Fruit fly (Drosophila melanogaster): ENCODE results near the gene hng3.

hng3 gene

DNA sequence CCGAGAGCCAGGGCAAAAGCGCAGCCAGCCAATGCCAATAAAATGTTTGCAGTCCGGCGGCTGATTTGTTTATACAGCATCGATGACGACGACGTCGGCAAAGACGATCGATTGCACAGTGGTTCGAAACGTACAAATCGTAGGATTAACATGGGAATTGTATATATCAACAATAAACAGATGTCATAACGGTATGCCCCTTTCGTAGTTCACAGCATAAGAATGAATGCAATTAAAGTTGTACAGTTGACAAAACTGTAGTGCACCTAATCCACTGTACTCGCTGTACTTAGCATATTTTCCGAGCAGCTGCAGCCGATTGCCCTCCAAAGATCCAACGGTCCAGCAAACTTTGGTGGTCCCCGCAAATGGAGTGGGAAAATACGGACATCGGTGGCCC, 16.1 kb upstream of the hng3 start (continued):
- peak; percentile 71 for TF ChIP-seq Mrtf (GFP tag; IDR thresholded peaks at IDR 0.05)
- TF ChIP-seq sens-2 (GFP tag; IDR thresholded peaks at IDR 0.05), result peak; percentile 53; the same call in 1 of the 2 replicates
- no peak for TF ChIP-seq Dbx (GFP tag; IDR thresholded peaks at IDR 0.05)
- peak; percentile 55 for TF ChIP-seq CG18599 (GFP tag; optimal IDR thresholded peaks at IDR 0.05)
- no peak for TF ChIP-seq Hey (tag; optimal IDR thresholded peaks at IDR 0.05)
- TF ChIP-seq Taf1 (GFP tag; IDR thresholded peaks at IDR 0.05), result no peak
- peak; percentile 66 for TF ChIP-seq ap (GFP tag; IDR thresholded peaks at IDR 0.05)
- peak; percentile 35 for TF ChIP-seq maf-S (GFP tag; optimal IDR thresholded peaks at IDR 0.05)
- TF ChIP-seq H15 (GFP tag; IDR thresholded peaks at IDR 0.05), result peak; percentile 73; the same call in 2 of the 3 replicates
- no peak for TF ChIP-seq CG4328 (GFP tag; optimal IDR thresholded peaks at IDR 0.05)
- no peak for TF ChIP-seq CG12104 (GFP tag; optimal IDR thresholded peaks at IDR 0.05)
- TF ChIP-seq Abd-B (GFP tag; optimal IDR thresholded peaks at IDR 0.05), result peak; percentile 36
- TF ChIP-seq ems (GFP tag; optimal IDR thresholded peaks at IDR 0.05), result peak; percentile 55
- no peak for TF ChIP-seq pzg (GFP tag; optimal IDR thresholded peaks at IDR 0.05)
- no peak for TF ChIP-seq Dref (GFP tag; IDR thresholded peaks at IDR 0.05)
- no peak for TF ChIP-seq CG13775 (GFP tag; optimal IDR thresholded peaks at IDR 0.05)
- TF ChIP-seq nerfin-1 (tag; optimal IDR thresholded peaks at IDR 0.05), result peak; percentile 47
- TF ChIP-seq otp (GFP tag; IDR thresholded peaks at IDR 0.05), result peak; percentile 79
- no peak for TF ChIP-seq Dll (GFP tag; IDR thresholded peaks at IDR 0.05; ENCODE audit: partially characterized antibody)
- peak; percentile 8 for TF ChIP-seq Lhr (GFP tag; optimal IDR thresholded peaks at IDR 0.05)
- peak; percentile 21 for TF ChIP-seq caup (GFP tag; optimal IDR thresholded peaks at IDR 0.05; ENCODE audit: severe bottlenecking)
- peak; percentile 63 for TF ChIP-seq CG4707 (GFP tag; optimal IDR thresholded peaks at IDR 0.05)
- TF ChIP-seq HLH3B (GFP tag; IDR thresholded peaks at IDR 0.05), result peak; percentile 73
- TF ChIP-seq CG11696 (GFP tag; IDR thresholded peaks at IDR 0.05), result no peak
- no peak for TF ChIP-seq grn (GFP tag; optimal IDR thresholded peaks at IDR 0.05)
- TF ChIP-seq CG3281 (GFP tag; optimal IDR thresholded peaks at IDR 0.05), result peak; percentile 27
- TF ChIP-seq CG3065 (GFP tag; optimal IDR thresholded peaks at IDR 0.05), result peak; percentile 35
- peak; percentile 31 for TF ChIP-seq CG8359 (GFP tag; optimal IDR thresholded peaks at IDR 0.05; ENCODE audit: borderline replicate concordance)
- no peak for TF ChIP-seq CG15696 (tag; optimal IDR thresholded peaks at IDR 0.05)
- peak; percentile 4 for TF ChIP-seq MTF-1 (GFP tag; optimal IDR thresholded peaks at IDR 0.05; ENCODE audit: borderline replicate concordance)
- peak; percentile 13 for TF ChIP-seq Dek (tag; optimal IDR thresholded peaks at IDR 0.05)
- TF ChIP-seq CG31441 (GFP tag; IDR thresholded peaks at IDR 0.05), result peak; percentile 70
- peak; percentile 76 for TF ChIP-seq unpg (GFP tag; optimal IDR thresholded peaks at IDR 0.05)
- TF ChIP-seq pb (GFP tag; optimal IDR thresholded peaks at IDR 0.05), result peak; percentile 35
- peak; percentile 80 for TF ChIP-seq Oli (tag; optimal IDR thresholded peaks at IDR 0.05)
- no peak for TF ChIP-seq Sin3A (optimal IDR thresholded peaks at IDR 0.05)
- TF ChIP-seq tap (tag; optimal IDR thresholded peaks at IDR 0.05), result peak; percentile 67
- no peak for TF ChIP-seq da (GFP tag; optimal IDR thresholded peaks at IDR 0.05)
- TF ChIP-seq HLHmδ (GFP tag; optimal IDR thresholded peaks at IDR 0.05), result no peak
- peak; percentile 92 for TF ChIP-seq Med (GFP tag)
- TF ChIP-seq CG7839 (tag; optimal IDR thresholded peaks at IDR 0.05), result peak; percentile 75
- TF ChIP-seq zen2 (GFP tag; IDR thresholded peaks at IDR 0.05; ENCODE audit: partially characterized antibody), result no peak
- TF ChIP-seq CG11723 (GFP tag; optimal IDR thresholded peaks at IDR 0.05), result peak; percentile 47
- TF ChIP-seq CG3726 (GFP tag; IDR thresholded peaks at IDR 0.05), result no peak
- TF ChIP-seq dysf (GFP tag; IDR thresholded peaks at IDR 0.05), result peak; percentile 83
- no peak for TF ChIP-seq Max (GFP tag; optimal IDR thresholded peaks at IDR 0.05)
- TF ChIP-seq Bgb (GFP tag; IDR thresholded peaks at IDR 0.05; ENCODE audit: partially characterized antibody), result no peak
- TF ChIP-seq CrebB (tag; optimal IDR thresholded peaks at IDR 0.05), result no peak
- TF ChIP-seq CG10147 (GFP tag; optimal IDR thresholded peaks at IDR 0.05), result no peak
- peak; percentile 42 for TF ChIP-seq CG30431 (GFP tag; optimal IDR thresholded peaks at IDR 0.05)
- TF ChIP-seq ac (GFP tag; optimal IDR thresholded peaks at IDR 0.05), result no peak

All from whole organism, embryonic.